Fruit fly (Drosophila melanogaster) whole organism, embryonic: ENCODE data around the gene CG33287.

Experiments used
- CG1024 ChIP-seq: fragments of 200-800 bp; sonication (Bioruptor generic); IDR thresholded peaks from 2 replicates; pipeline ENCODE4 v1.3.6; 2022; ENCODE audit warnings: missing biosample characterization, missing genetic modification characterization
- CG11456 ChIP-seq: fragments of 200-800 bp; sonication (Bioruptor generic); IDR thresholded peaks from 3 replicates; pipeline ENCODE4 v1.3.6; 2022; ENCODE audit warnings: missing biosample characterization, missing genetic modification characterization
- CG12104 ChIP-seq: fragments of 200-800 bp; sonication (Bioruptor generic); optimal IDR thresholded peaks from 3 replicates; lab custom pipeline; 2016; ENCODE audit warnings: missing biosample characterization, missing genetic modification characterization
- CG1233 ChIP-seq: fragments of 200-800 bp; sonication (Bioruptor generic); optimal IDR thresholded peaks from 4 replicates; lab custom pipeline; 2018; ENCODE audit warnings: missing biosample characterization, mild to moderate bottlenecking, missing genetic modification characterization
- CG12769 ChIP-seq: fragments of 200-800 bp; sonication (Bioruptor generic); optimal IDR thresholded peaks from 2 replicates; lab custom pipeline; 2019; ENCODE audit warnings: missing biosample characterization, mild to moderate bottlenecking, missing genetic modification characterization, moderate library complexity
- CG14050 ChIP-seq: fragments of 200-800 bp; sonication (Bioruptor generic); IDR thresholded peaks from 3 replicates; pipeline ENCODE4 v1.3.6; 2022; ENCODE audit warnings: missing biosample characterization, missing genetic modification characterization
- CG1529 ChIP-seq: fragments of 200-800 bp; sonication (Bioruptor generic); optimal IDR thresholded peaks from 3 replicates; lab custom pipeline; 2018; ENCODE audit warnings: missing biosample characterization, missing genetic modification characterization
- CG15514 ChIP-seq: fragments of 200-800 bp; sonication (Bioruptor generic); optimal IDR thresholded peaks from 3 replicates; lab custom pipeline; 2017; ENCODE audit warnings: missing biosample characterization, missing genetic modification characterization, mild to moderate bottlenecking, moderate library complexity, missing genetic modification reagents
- CG16815 ChIP-seq: fragments of 200-800 bp; sonication (Bioruptor generic); optimal IDR thresholded peaks from 3 replicates; lab custom pipeline; 2017; ENCODE audit warnings: missing biosample characterization, mild to moderate bottlenecking, missing genetic modification characterization
- CG16863 ChIP-seq: fragments of 200-800 bp; sonication (Bioruptor generic); optimal IDR thresholded peaks from 3 replicates; lab custom pipeline; 2016; ENCODE audit warnings: missing biosample characterization, missing genetic modification characterization
- CG2875 ChIP-seq: fragments of 200-800 bp; sonication (Bioruptor generic); optimal IDR thresholded peaks from 2 replicates; lab custom pipeline; 2017; ENCODE audit warnings: missing biosample characterization, mild to moderate bottlenecking, missing genetic modification characterization, missing genetic modification reagents
- CG31388 ChIP-seq: fragments of 200-800 bp; sonication (Bioruptor generic); optimal IDR thresholded peaks from 2 replicates; lab custom pipeline; 2016; ENCODE audit warnings: missing biosample characterization, missing genetic modification characterization
- CG31441 ChIP-seq: fragments of 200-800 bp; sonication (Bioruptor generic); IDR thresholded peaks from 2 replicates; pipeline ENCODE4 v1.3.6; 2022; ENCODE audit warnings: missing biosample characterization, missing genetic modification characterization
- CG32532 ChIP-seq: fragments of 200-800 bp; sonication (Bioruptor generic); IDR thresholded peaks from 2 replicates; pipeline ENCODE4 v1.3.6; 2022; ENCODE audit warnings: missing biosample characterization, missing genetic modification characterization
- CG34224 ChIP-seq: fragments of 200-800 bp; sonication (Bioruptor generic); IDR thresholded peaks from 3 replicates; pipeline ENCODE4 v1.3.6; 2022; ENCODE audit warnings: missing biosample characterization, missing genetic modification characterization; ENCODE audit not compliant: partially characterized antibody
- CG4404 ChIP-seq: fragments of 200-800 bp; sonication (Bioruptor generic); IDR thresholded peaks from 2 replicates; pipeline ENCODE4 v1.3.6; 2022; ENCODE audit warnings: missing biosample characterization, missing genetic modification characterization
- CG5953 ChIP-seq: fragments of 200-800 bp; sonication (Bioruptor generic); IDR thresholded peaks from 2 replicates; pipeline ENCODE4 v1.3.6; 2022; ENCODE audit warnings: missing biosample characterization, missing genetic modification characterization
- CG7745 ChIP-seq: fragments of 200-800 bp; sonication (Bioruptor generic); optimal IDR thresholded peaks from 2 replicates; lab custom pipeline; 2018; ENCODE audit warnings: missing biosample characterization, mild to moderate bottlenecking, missing genetic modification characterization, moderate library complexity
- CG9215 ChIP-seq: fragments of 200-800 bp; sonication (Bioruptor generic); IDR thresholded peaks from 2 replicates; pipeline ENCODE4 v1.3.6; 2022; ENCODE audit warnings: missing biosample characterization, missing genetic modification characterization
- CG9437 ChIP-seq: fragments of 200-800 bp; sonication (Bioruptor generic); optimal IDR thresholded peaks from 2 replicates; lab custom pipeline; 2018; ENCODE audit warnings: missing biosample characterization, mild to moderate bottlenecking, missing genetic modification characterization
- CHES-1-like ChIP-seq: fragments of 200-800 bp; sonication (Bioruptor generic); optimal IDR thresholded peaks from 2 replicates; lab custom pipeline; 2016; ENCODE audit warnings: missing biosample characterization, missing genetic modification characterization
- CkIIα-i1 ChIP-seq: fragments of 200-800 bp; sonication (Bioruptor generic); IDR thresholded peaks from 2 replicates; pipeline ENCODE4 v1.3.6; 2022; ENCODE audit warnings: missing biosample characterization, missing genetic modification characterization
- CrebB ChIP-seq: fragments of 200-800 bp; sonication (Bioruptor generic); optimal IDR thresholded peaks from 3 replicates; lab custom pipeline; 2018; ENCODE audit warnings: missing biosample characterization, mild to moderate bottlenecking, missing genetic modification characterization
- D19A ChIP-seq: fragments of 200-800 bp; optimal IDR thresholded peaks from 3 replicates; lab custom pipeline; 2019; ENCODE audit warnings: missing biosample characterization, mild to moderate bottlenecking, missing genetic modification characterization, moderate library complexity
- Dp ChIP-seq: fragments of 200-800 bp; sonication (Bioruptor generic); optimal IDR thresholded peaks from 2 replicates; lab custom pipeline; 2018; ENCODE audit warnings: missing biosample characterization, mild to moderate bottlenecking, missing genetic modification characterization, moderate library complexity
- Ets65A ChIP-seq: fragments of 200-800 bp; sonication (Bioruptor generic); peaks from one replicate; lab custom pipeline; 2016; ENCODE audit warnings: missing biosample characterization, missing genetic modification characterization
- Ets97D ChIP-seq: fragments of 200-800 bp; sonication (Bioruptor generic); optimal IDR thresholded peaks from 3 replicates; lab custom pipeline; 2016; ENCODE audit warnings: missing biosample characterization, missing genetic modification characterization
- Fer2 ChIP-seq: fragments of 200-800 bp; sonication (Bioruptor generic); optimal IDR thresholded peaks from 2 replicates; lab custom pipeline; 2018; ENCODE audit warnings: missing biosample characterization, mild to moderate bottlenecking, missing genetic modification characterization, moderate library complexity
- Hr78 ChIP-seq, 2 experiments: fragments of 200-800 bp in 1 of 2; fragments of >200 bp in 1 of 2; sonication (Bioruptor generic) in 1 of 2; optimal IDR thresholded peaks; 2 replicates each; lab custom pipeline; 2017 to 2019; ENCODE audit warnings: missing biosample characterization in 2 of 2, missing genetic modification characterization in 2 of 2, mild to moderate bottlenecking in 1 of 2, moderate library complexity in 1 of 2
- Lpt ChIP-seq: fragments of >200 bp; optimal IDR thresholded peaks from 2 replicates; lab custom pipeline; 2018; ENCODE audit warnings: missing biosample characterization, missing genetic modification characterization
- Mad ChIP-seq: fragments of 200-800 bp; sonication (Bioruptor generic); optimal IDR thresholded peaks from 2 replicates; lab custom pipeline; 2016; ENCODE audit warnings: missing biosample characterization, missing genetic modification characterization
- Opbp ChIP-seq: fragments of 200-800 bp; sonication (Bioruptor generic); IDR thresholded peaks from 3 replicates; pipeline ENCODE4 v1.3.6; 2022; ENCODE audit warnings: missing biosample characterization, missing genetic modification characterization; ENCODE audit not compliant: partially characterized antibody
- Ptx1 ChIP-seq: fragments of 200-800 bp; sonication (Bioruptor generic); IDR thresholded peaks from 2 replicates; pipeline ENCODE4 v1.3.6; 2022; ENCODE audit warnings: missing biosample characterization, missing genetic modification characterization
- Six4 ChIP-seq: fragments of 200-800 bp; sonication (Bioruptor generic); optimal IDR thresholded peaks from 2 replicates; lab custom pipeline; 2016; ENCODE audit warnings: missing biosample characterization, missing genetic modification characterization
- ac ChIP-seq: fragments of 200-800 bp; sonication (Bioruptor generic); optimal IDR thresholded peaks from 3 replicates; lab custom pipeline; 2017; ENCODE audit warnings: missing biosample characterization, mild to moderate bottlenecking, missing genetic modification characterization
- insv ChIP-seq, 2 experiments: fragments of 200-800 bp; sonication (Bioruptor generic); optimal IDR thresholded peaks; 3 replicates each; lab custom pipeline; 2016 to 2018; ENCODE audit warnings: missing biosample characterization in 2 of 2, missing genetic modification characterization in 2 of 2
- inv ChIP-seq: fragments of 200-800 bp; sonication (Bioruptor generic); IDR thresholded peaks from 2 replicates; pipeline ENCODE4 v1.3.6; 2022; ENCODE audit warnings: missing biosample characterization, missing genetic modification characterization; ENCODE audit not compliant: partially characterized antibody
- lab ChIP-seq: fragments of 200-800 bp; sonication (Bioruptor generic); optimal IDR thresholded peaks from 3 replicates; lab custom pipeline; 2017; ENCODE audit warnings: missing biosample characterization, missing genetic modification characterization, mild to moderate bottlenecking, moderate library complexity, missing genetic modification reagents
- pros ChIP-seq: fragments of 200-800 bp; sonication (Bioruptor generic); optimal IDR thresholded peaks from 3 replicates; lab custom pipeline; 2019; ENCODE audit warnings: missing biosample characterization, mild to moderate bottlenecking, missing genetic modification characterization, moderate library complexity
- psq ChIP-seq: fragments of 200-800 bp; sonication (Bioruptor generic); optimal IDR thresholded peaks from 2 replicates; lab custom pipeline; 2017; ENCODE audit warnings: missing biosample characterization, missing genetic modification characterization
- pum ChIP-seq: fragments of 200-800 bp; sonication (Bioruptor generic); optimal IDR thresholded peaks from 2 replicates; lab custom pipeline; 2016; ENCODE audit warnings: missing biosample characterization, missing genetic modification characterization
- repo ChIP-seq: fragments of 200-800 bp; sonication (Bioruptor generic); optimal IDR thresholded peaks from 2 replicates; lab custom pipeline; 2016; ENCODE audit warnings: missing biosample characterization, missing genetic modification characterization
- rib ChIP-seq: fragments of 200-800 bp; sonication (Bioruptor generic); IDR thresholded peaks from 2 replicates; pipeline ENCODE4 v1.3.6; 2022; ENCODE audit warnings: missing biosample characterization, missing genetic modification characterization
- sim ChIP-seq: fragments of 200-800 bp; sonication (Bioruptor generic); IDR thresholded peaks from 2 replicates; pipeline ENCODE4 v1.3.6; 2022; ENCODE audit warnings: missing biosample characterization, missing genetic modification characterization
- so ChIP-seq: fragments of 200-800 bp; sonication (Bioruptor generic); IDR thresholded peaks from 3 replicates; pipeline ENCODE4 v1.3.6; 2022; ENCODE audit warnings: missing biosample characterization, missing genetic modification characterization
- ssp ChIP-seq: fragments of 200-800 bp; sonication (Bioruptor generic); IDR thresholded peaks from 2 replicates; pipeline ENCODE4 v1.3.6; 2022; ENCODE audit warnings: missing biosample characterization, missing genetic modification characterization
- tin ChIP-seq: fragments of 200-800 bp; sonication (Bioruptor generic); optimal IDR thresholded peaks from 3 replicates; lab custom pipeline; 2016; ENCODE audit warnings: missing biosample characterization, missing genetic modification characterization
- tll ChIP-seq, 2 experiments: fragments of 200-800 bp in 1 of 2; fragments of >200 bp in 1 of 2; sonication (Bioruptor generic) in 1 of 2; optimal IDR thresholded peaks; 2 replicates each; lab custom pipeline; 2017 to 2019; ENCODE audit warnings: missing biosample characterization in 2 of 2, missing genetic modification characterization in 2 of 2, mild to moderate bottlenecking in 1 of 2, moderate library complexity in 1 of 2
- usp ChIP-seq: fragments of >200 bp; optimal IDR thresholded peaks from 2 replicates; lab custom pipeline; 2017; ENCODE audit warnings: missing biosample characterization, missing genetic modification characterization
- vvl ChIP-seq: fragments of 200-800 bp; sonication (Bioruptor generic); IDR thresholded peaks from 2 replicates; pipeline ENCODE4 v1.3.6; 2022; ENCODE audit warnings: missing biosample characterization, missing genetic modification characterization
- z ChIP-seq: fragments of 200-800 bp; sonication (Bioruptor generic); IDR thresholded peaks from 3 replicates; pipeline ENCODE4 v1.3.6; 2022; ENCODE audit warnings: missing biosample characterization, missing genetic modification characterization
- zen ChIP-seq: fragments of 200-800 bp; sonication (Bioruptor generic); optimal IDR thresholded peaks from 3 replicates; lab custom pipeline; 2018; ENCODE audit warnings: missing biosample characterization, mild to moderate bottlenecking, missing genetic modification characterization, moderate library complexity

Gene CG33287

DNA sequence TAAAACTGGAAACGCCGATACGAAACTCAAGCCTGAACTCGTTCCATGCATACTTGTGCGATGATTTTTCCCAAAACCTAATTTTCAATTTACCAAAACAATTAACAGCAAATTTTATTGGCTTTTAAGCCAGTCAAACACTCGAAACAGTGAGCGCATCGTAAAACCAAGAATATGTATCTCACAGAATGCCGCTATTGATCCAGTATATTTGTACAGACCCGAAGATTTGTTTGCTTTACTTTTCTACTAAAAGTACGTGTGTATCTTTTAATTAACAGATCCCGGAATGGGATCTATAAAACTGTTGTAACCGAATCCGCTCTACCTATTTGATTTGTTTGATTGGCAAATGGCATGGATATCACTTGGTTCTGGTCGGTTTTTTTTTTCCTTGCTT is 16.3 kb downstream of the CG33287 start:
- TF ChIP-seq ac (GFP tag; lab: Kevin White, UChicago) (peak; percentile 44), CG14050 (GFP tag; lab: Robert Waterston, UW) (no peak), lab (GFP tag; lab: Kevin White, UChicago) (peak; percentile 53), Ptx1 (GFP tag; lab: Robert Waterston, UW) (no peak), D19A (tag; lab: Kevin White, UChicago) (no peak), CkIIα-i1 (GFP tag; lab: Robert Waterston, UW) (no peak), CrebB (tag; lab: Kevin White, UChicago) (peak; percentile 25), zen (tag; lab: Kevin White, UChicago) (no peak), psq (GFP tag; lab: Kevin White, UChicago) (no peak), CG1024 (no peak), sim (no peak), CG12104 (GFP tag; lab: Kevin White, UChicago) (peak; percentile 17), CG1233 (GFP tag; lab: Kevin White, UChicago) (peak; percentile 22), CG7745 (no peak), inv (GFP tag; lab: Robert Waterston, UW) (no peak), pros (GFP tag; lab: Kevin White, UChicago) (no peak), CG32532 (no peak), repo (GFP tag; lab: Kevin White, UChicago) (no peak), CG15514 (GFP tag; lab: Kevin White, UChicago) (no peak), tin (GFP tag; lab: Kevin White, UChicago) (no peak), Lpt (GFP tag; lab: Kevin White, UChicago) (no peak), CG31441 (peak; percentile 7; the same call in 1 of the 2 replicates), tll (GFP tag; optimal IDR thresholded peaks at IDR 0.05; lab: Kevin White, UChicago) (no peak), Opbp (GFP tag; lab: Robert Waterston, UW) (no peak), Six4 (GFP tag; lab: Kevin White, UChicago) (no peak), vvl (no peak), so (GFP tag; lab: Robert Waterston, UW) (no peak), pum (GFP tag; lab: Kevin White, UChicago) (no peak), z (GFP tag; lab: Robert Waterston, UW) (no peak), CG9437 (no peak), Dp (GFP tag; lab: Kevin White, UChicago) (no peak), CG4404 (GFP tag; lab: Robert Waterston, UW) (no peak), CG2875 (GFP tag; lab: Kevin White, UChicago) (peak; percentile 23), Ets97D (GFP tag; lab: Kevin White, UChicago) (no peak), Hr78 (GFP tag; optimal IDR thresholded peaks at IDR 0.05; lab: Kevin White, UChicago) (no peak), CG9215 (GFP tag; lab: Robert Waterston, UW) (no peak), Fer2 (tag; lab: Kevin White, UChicago) (no peak), ssp (GFP tag; lab: Robert Waterston, UW) (no peak), CG1529 (GFP tag; lab: Kevin White, UChicago) (peak; percentile 20), Mad (GFP tag; lab: Kevin White, UChicago) (no peak), Ets65A (GFP tag; lab: Kevin White, UChicago) (peak; percentile 79), rib (GFP tag; lab: Robert Waterston, UW) (no peak), CG5953 (GFP tag; lab: Robert Waterston, UW) (no peak), CG16863 (GFP tag; lab: Kevin White, UChicago) (no peak), CG31388 (GFP tag; lab: Kevin White, UChicago) (no peak), CHES-1-like (GFP tag; lab: Kevin White, UChicago) (no peak), insv (GFP tag; optimal IDR thresholded peaks at IDR 0.05; lab: Kevin White, UChicago) (no peak), CG12769 (no peak), CG16815 (GFP tag; lab: Kevin White, UChicago) (no peak), CG11456 (GFP tag; lab: Robert Waterston, UW) (no peak), CG34224 (GFP tag; lab: Robert Waterston, UW) (no peak), usp (GFP tag; lab: Kevin White, UChicago) (no peak)
